Fruit fly (Drosophila melanogaster) whole organism, pupa: ENCODE measurements around the gene dsx.

Experiments
- CG15710 ChIP-seq: fragments of 200-800 bp; sonication (Bioruptor generic); optimal IDR thresholded peaks from 2 replicates; lab custom pipeline; 2018; ENCODE audit warnings: missing biosample characterization, mild to moderate bottlenecking, missing genetic modification characterization, moderate library complexity
- CG32121 ChIP-seq: fragments of 200-800 bp; sonication (Bioruptor generic); IDR thresholded peaks from 2 replicates; pipeline ENCODE4 v1.3.6; 2022; ENCODE audit warnings: missing biosample characterization, missing genetic modification characterization
- CG8159 ChIP-seq: fragments of 200-800 bp; sonication (Bioruptor generic); optimal IDR thresholded peaks from 3 replicates; lab custom pipeline; 2018; ENCODE audit warnings: missing biosample characterization, mild to moderate bottlenecking, missing genetic modification characterization, moderate library complexity
- CG9948 ChIP-seq: fragments of 200-800 bp; sonication (Bioruptor generic); optimal IDR thresholded peaks from 2 replicates; lab custom pipeline; 2018; ENCODE audit warnings: missing biosample characterization, mild to moderate bottlenecking, missing genetic modification characterization, moderate library complexity
- D1 ChIP-seq: fragments of 200-800 bp; sonication (Bioruptor generic); optimal IDR thresholded peaks from 2 replicates; lab custom pipeline; 2018; ENCODE audit warnings: missing biosample characterization, mild to moderate bottlenecking, missing genetic modification characterization, moderate library complexity
- EcR ChIP-seq: fragments of 200-800 bp; sonication (Bioruptor generic); optimal IDR thresholded peaks from 3 replicates; lab custom pipeline; 2019; ENCODE audit warnings: missing biosample characterization, missing genetic modification characterization, mild to moderate bottlenecking, moderate library complexity, missing genetic modification reagents
- Ets98B ChIP-seq: fragments of 200-800 bp; sonication (Bioruptor generic); IDR thresholded peaks from 2 replicates; pipeline ENCODE4 v1.3.6; 2022; ENCODE audit warnings: missing biosample characterization, missing genetic modification characterization
- rn ChIP-seq: fragments of 200-800 bp; sonication (Bioruptor generic); IDR thresholded peaks from 2 replicates; pipeline ENCODE4 v1.3.6; 2022; ENCODE audit warnings: missing biosample characterization, missing genetic modification characterization

dm6 chr3R:7886167-7886858 lies 80.9 kb downstream of the dsx start, which contains the start of gene CG17816:
- TF ChIP-seq CG32121 (GFP tag; lab: Robert Waterston, UW) = no peak
- TF ChIP-seq D1 (tag; lab: Kevin White, UChicago) = no peak
- TF ChIP-seq rn (GFP tag; lab: Robert Waterston, UW) = no peak
- TF ChIP-seq CG8159 (tag; lab: Kevin White, UChicago) = no peak
- no peak for TF ChIP-seq CG15710 (tag; lab: Kevin White, UChicago)
- TF ChIP-seq EcR (GFP tag; lab: Kevin White, UChicago) = peak; percentile 28
- TF ChIP-seq CG9948 (tag; lab: Kevin White, UChicago) = no peak
- TF ChIP-seq Ets98B = no peak
